Fruit fly (Drosophila melanogaster): ENCODE results near the gene mtgo.

Gene mtgo

dm6 chr2L:16679817-16680683 is 135.2 kb downstream of the mtgo start, which contains the start of the genes grp and squ (continued):
- TF ChIP-seq sc (optimal IDR thresholded peaks at IDR 0.05) (no peak), sc (GFP tag; optimal IDR thresholded peaks at IDR 0.05) (no peak), vnd (GFP tag; IDR thresholded peaks at IDR 0.05; ENCODE audit: partially characterized antibody) (peak; percentile 95), Sin3A (optimal IDR thresholded peaks at IDR 0.05) (peak; percentile 65), Gsc (GFP tag; IDR thresholded peaks at IDR 0.05) (no peak), CG10654 (GFP tag; optimal IDR thresholded peaks at IDR 0.05) (peak; percentile 5), tll (GFP tag; optimal IDR thresholded peaks at IDR 0.05) (no peak), fd102C (GFP tag; optimal IDR thresholded peaks at IDR 0.05) (no peak), CG10959 (GFP tag; IDR thresholded peaks at IDR 0.05) (no peak), chif (GFP tag; optimal IDR thresholded peaks at IDR 0.05) (no peak), ara (GFP tag; IDR thresholded peaks at IDR 0.05) (no peak), CG6791 (GFP tag; IDR thresholded peaks at IDR 0.05; ENCODE audit: partially characterized antibody) (peak; percentile 98), cato (GFP tag; optimal IDR thresholded peaks at IDR 0.05; ENCODE audit: borderline replicate concordance) (no peak), Dbx (GFP tag; IDR thresholded peaks at IDR 0.05) (peak; percentile 16; the same call in 1 of the 3 replicates), odd (GFP tag; optimal IDR thresholded peaks at IDR 0.05) (no peak), CG18476 (GFP tag; optimal IDR thresholded peaks at IDR 0.05) (no peak), stc (GFP tag; IDR thresholded peaks at IDR 0.05) (no peak; the same call in 1 of the 2 replicates), CG12299 (tag; optimal IDR thresholded peaks at IDR 0.05) (no peak), CG13775 (GFP tag; optimal IDR thresholded peaks at IDR 0.05) (peak; percentile 4), CG33557 (GFP tag; optimal IDR thresholded peaks at IDR 0.05) (no peak), bcd (GFP tag; optimal IDR thresholded peaks at IDR 0.05) (no peak), CG15514 (GFP tag; optimal IDR thresholded peaks at IDR 0.05) (peak; percentile 56), Side (GFP tag; optimal IDR thresholded peaks at IDR 0.05) (peak; percentile 20), Mrtf (GFP tag; IDR thresholded peaks at IDR 0.05) (no peak), Ravus (GFP tag; IDR thresholded peaks at IDR 0.05) (no peak), sens (GFP tag) (peak; percentile 85), CG7987 (GFP tag; optimal IDR thresholded peaks at IDR 0.05) (no peak), Hmr (GFP tag; optimal IDR thresholded peaks at IDR 0.05) (peak; percentile 18), Camta (GFP tag; optimal IDR thresholded peaks at IDR 0.05) (no peak), sd (tag; optimal IDR thresholded peaks at IDR 0.05) (peak; percentile 30), ssp (GFP tag; IDR thresholded peaks at IDR 0.05) (no peak), mirr (GFP tag; optimal IDR thresholded peaks at IDR 0.05) (no peak), dysf (GFP tag; IDR thresholded peaks at IDR 0.05) (no peak), zen2 (GFP tag; IDR thresholded peaks at IDR 0.05; ENCODE audit: partially characterized antibody) (peak; percentile 89), phol (tag; optimal IDR thresholded peaks at IDR 0.05) (peak; percentile 31), toy (GFP tag; IDR thresholded peaks at IDR 0.05) (no peak), Usf (GFP tag; optimal IDR thresholded peaks at IDR 0.05) (no peak), Mes4 (GFP tag; optimal IDR thresholded peaks at IDR 0.05) (no peak), Spps (tag; optimal IDR thresholded peaks at IDR 0.05) (no peak), Hr51 (GFP tag; optimal IDR thresholded peaks at IDR 0.05) (no peak), tna (GFP tag; IDR thresholded peaks at IDR 0.05; ENCODE audit: partially characterized antibody) (peak; percentile 99), lbe (GFP tag; optimal IDR thresholded peaks at IDR 0.05) (no peak), CG34376 (GFP tag; optimal IDR thresholded peaks at IDR 0.05) (peak; percentile 38), CG31224 (GFP tag; IDR thresholded peaks at IDR 0.05) (no peak), CG17568 (GFP tag; optimal IDR thresholded peaks at IDR 0.05) (peak; percentile 35), CG8944 (GFP tag; optimal IDR thresholded peaks at IDR 0.05) (no peak), CG15479 (GFP tag; optimal IDR thresholded peaks at IDR 0.05) (peak; percentile 84), Six4 (GFP tag; optimal IDR thresholded peaks at IDR 0.05) (no peak), nerfin-2 (GFP tag; IDR thresholded peaks at IDR 0.05; ENCODE audit: partially characterized antibody) (peak; percentile 99)

Data from whole organism, embryonic.